Fruit fly (Drosophila melanogaster): ENCODE results near the gene CG3706.

The CG3706 gene

DNA sequence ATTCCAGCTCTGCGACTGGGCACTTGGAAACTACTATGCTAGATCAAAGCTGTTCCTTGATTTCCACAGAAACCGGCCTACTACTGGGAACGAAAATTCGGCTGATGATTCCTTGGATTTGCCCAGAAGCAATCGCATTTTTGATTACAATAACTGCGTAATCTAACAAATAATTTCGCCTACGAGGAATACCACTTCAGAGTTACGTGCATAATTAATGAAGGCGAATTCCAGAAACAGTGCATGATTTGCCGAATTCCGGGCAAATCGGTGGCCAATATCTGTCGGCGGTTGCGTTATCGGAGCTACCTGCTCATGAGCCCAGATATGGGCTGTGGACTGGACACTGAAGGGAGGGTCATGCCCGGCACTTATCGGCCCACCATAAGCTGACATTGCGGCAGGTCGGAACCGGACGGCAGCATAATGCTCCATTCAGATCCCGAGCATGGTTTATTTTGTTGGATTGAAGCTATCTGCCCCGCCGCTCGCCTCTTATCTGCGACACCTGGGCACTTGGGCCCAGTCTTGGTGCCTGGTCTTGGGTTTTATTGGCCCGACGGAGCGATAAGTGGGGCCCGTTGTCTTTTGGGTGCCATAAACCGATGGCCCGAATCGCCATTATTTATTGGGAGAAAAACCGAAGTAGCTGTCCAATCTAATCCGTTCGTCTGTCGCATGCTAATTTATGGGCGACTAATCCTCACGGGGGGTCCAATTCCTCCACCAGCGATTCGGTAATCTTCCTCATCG lies 2.1 kb downstream of the CG3706 start, which contains the start of gene CG3708:
CG3708 (minus strand) TSS at position 51 of the 753 bp plus-strand sequence.
- peak; percentile 66 for TF ChIP-seq exex (tag; optimal IDR thresholded peaks at IDR 0.05)
- TF ChIP-seq Hey (tag; optimal IDR thresholded peaks at IDR 0.05) = peak; percentile 29
- peak; percentile 88 for TF ChIP-seq sd (tag; optimal IDR thresholded peaks at IDR 0.05)
- TF ChIP-seq CG10543 (GFP tag; optimal IDR thresholded peaks at IDR 0.05) = peak; percentile 18
- no peak for TF ChIP-seq Bdp1 (GFP tag; optimal IDR thresholded peaks at IDR 0.05)
- 0 out of 2 replicates have a peak, but pooled peaks have one; percentile 52 for TF ChIP-seq GATAe (GFP tag; conservative IDR thresholded peaks at IDR 0.05)
- TF ChIP-seq CG15479 (GFP tag; optimal IDR thresholded peaks at IDR 0.05) = no peak
- TF ChIP-seq CG12219 (GFP tag; optimal IDR thresholded peaks at IDR 0.05) = no peak
- no peak for TF ChIP-seq CG32772 (GFP tag; IDR thresholded peaks at IDR 0.05)
- peak; percentile 7 for TF ChIP-seq Med (GFP tag)
- no peak for TF ChIP-seq Dll (GFP tag; IDR thresholded peaks at IDR 0.05; ENCODE audit: partially characterized antibody)
- TF ChIP-seq CG4730 (GFP tag; IDR thresholded peaks at IDR 0.05) = no peak
- peak; percentile 90 for TF ChIP-seq sug (tag; optimal IDR thresholded peaks at IDR 0.05)
- no peak for TF ChIP-seq dm (GFP tag; optimal IDR thresholded peaks at IDR 0.05)

dm6 chrX:927863-928257 lies 4.4 kb downstream of the CG3706 start, which contains the start of the genes CG43867 and MED22:
TSS of gene CG43867 (minus strand) at chrX:927975.
TSS of gene MED22 (plus strand) at chrX:928139.
- peak; percentile 79 for TF ChIP-seq gfzf (GFP tag; optimal IDR thresholded peaks at IDR 0.05)
- peak; percentile 39 for TF ChIP-seq CoRest (tag; optimal IDR thresholded peaks at IDR 0.05)
- peak; percentile 1 for TF ChIP-seq CG17186 (GFP tag; optimal IDR thresholded peaks at IDR 0.05)
- TF ChIP-seq dm (GFP tag; optimal IDR thresholded peaks at IDR 0.05) = no peak
- peak; percentile 10 for TF ChIP-seq YL-1 (GFP tag; optimal IDR thresholded peaks at IDR 0.05)
- TF ChIP-seq E2f2 (GFP tag; IDR thresholded peaks at IDR 0.05) = peak; percentile 61
- TF ChIP-seq CG1603 (tag; optimal IDR thresholded peaks at IDR 0.05) = peak; percentile 75
- TF ChIP-seq Sin3A (optimal IDR thresholded peaks at IDR 0.05) = peak; percentile 40
- peak; percentile 62 for TF ChIP-seq CG9797 (GFP tag; optimal IDR thresholded peaks at IDR 0.05)
- no peak for TF ChIP-seq gsb (GFP tag; IDR thresholded peaks at IDR 0.05)
- TF ChIP-seq CG4707 (GFP tag; optimal IDR thresholded peaks at IDR 0.05) = no peak
- TF ChIP-seq MBD-R2 (GFP tag; IDR thresholded peaks at IDR 0.05) = peak; percentile 39; the same call in 1 of the 2 replicates
- TF ChIP-seq CG12155 (GFP tag; optimal IDR thresholded peaks at IDR 0.05) = peak; percentile 13
- TF ChIP-seq BEAF-32 (GFP tag; optimal IDR thresholded peaks at IDR 0.05) = peak; percentile 39
- TF ChIP-seq Myb (GFP tag; optimal IDR thresholded peaks at IDR 0.05) = peak; percentile 82
- TF ChIP-seq Dp (GFP tag; optimal IDR thresholded peaks at IDR 0.05) = peak; percentile 59
- peak; percentile 49 for TF ChIP-seq Dref (GFP tag; IDR thresholded peaks at IDR 0.05)
- peak; percentile 32 for TF ChIP-seq cg (GFP tag; optimal IDR thresholded peaks at IDR 0.05)
- TF ChIP-seq pzg (GFP tag; optimal IDR thresholded peaks at IDR 0.05) = peak; percentile 35
- no peak for TF ChIP-seq CG11247 (GFP tag; IDR thresholded peaks at IDR 0.05)

DNA sequence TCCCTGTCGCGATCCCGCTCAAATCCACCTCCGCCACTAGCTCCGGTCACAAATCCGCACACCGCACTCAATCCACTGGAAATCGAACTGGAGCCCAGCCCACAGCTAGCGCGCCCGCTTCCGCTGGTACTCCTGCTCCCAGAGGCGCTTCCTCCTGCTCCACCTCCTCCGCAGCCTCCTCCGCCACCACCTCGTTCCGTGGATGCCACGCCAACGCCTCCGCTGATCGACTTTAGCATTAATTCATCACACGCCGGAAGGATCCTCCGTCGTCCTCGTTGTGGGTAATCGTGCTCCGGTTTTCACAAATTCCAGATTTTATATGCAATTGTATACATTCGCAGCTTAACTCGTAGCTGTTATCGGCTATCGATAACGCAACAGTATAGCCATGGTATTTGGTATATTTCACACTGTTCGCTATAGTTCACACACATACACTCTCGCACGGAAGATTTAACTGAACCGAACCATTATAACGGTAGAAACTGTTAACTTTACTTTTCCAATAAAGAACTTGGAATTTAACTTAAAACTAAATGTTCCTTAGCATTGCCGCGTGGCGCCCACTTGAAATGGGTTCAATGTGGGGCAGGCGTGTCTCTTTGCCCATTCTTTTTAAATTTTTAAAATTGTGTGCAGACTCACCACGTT lies 4.9 kb downstream of the CG3706 start, which contains the start of gene Lztr1:
Lztr1 (minus strand) TSS at position 374 of the 654 bp plus-strand sequence.
- no peak for TF ChIP-seq CG4282 (GFP tag; optimal IDR thresholded peaks at IDR 0.05)
- peak; percentile 1 for TF ChIP-seq CHES-1-like (GFP tag; optimal IDR thresholded peaks at IDR 0.05)
- peak; percentile 77 for TF ChIP-seq MESR4 (GFP tag; optimal IDR thresholded peaks at IDR 0.05)
- TF ChIP-seq crol (GFP tag; IDR thresholded peaks at IDR 0.05) = peak; percentile 55; the same call in 1 of the 2 replicates
- peak; percentile 45 for TF ChIP-seq MBD-R2 (GFP tag; IDR thresholded peaks at IDR 0.05)
- 0 out of 2 replicates have a peak, but pooled peaks have one; percentile 15 for TF ChIP-seq Bgb (GFP tag; IDR thresholded peaks at IDR 0.05; ENCODE audit: partially characterized antibody)
- TF ChIP-seq HLH4C (GFP tag; IDR thresholded peaks at IDR 0.05; ENCODE audit: partially characterized antibody) = peak; percentile 41; the same call in 1 of the 3 replicates
- peak; percentile 34; the same call in 1 of the 2 replicates for TF ChIP-seq amos (GFP tag; IDR thresholded peaks at IDR 0.05; ENCODE audit: partially characterized antibody)
- no peak for TF ChIP-seq vfl (GFP tag; optimal IDR thresholded peaks at IDR 0.05)
- peak; percentile 63 for TF ChIP-seq Dref (GFP tag; IDR thresholded peaks at IDR 0.05)
- 0 out of 3 replicates have a peak, but pooled peaks have one; percentile 32 for TF ChIP-seq Opbp (GFP tag; IDR thresholded peaks at IDR 0.05; ENCODE audit: partially characterized antibody)
- TF ChIP-seq Myb (GFP tag; optimal IDR thresholded peaks at IDR 0.05) = peak; percentile 86
- no peak for TF ChIP-seq sob (GFP tag; IDR thresholded peaks at IDR 0.05)
- TF ChIP-seq CG8359 (GFP tag; optimal IDR thresholded peaks at IDR 0.05; ENCODE audit: borderline replicate concordance) = no peak
- TF ChIP-seq CG4617 (GFP tag; optimal IDR thresholded peaks at IDR 0.05; ENCODE audit: borderline replicate concordance) = peak; percentile 54
- TF ChIP-seq CG1603 (tag; optimal IDR thresholded peaks at IDR 0.05) = peak; percentile 12

Measured in whole organism, embryonic.